Worm (Caenorhabditis elegans) whole organism, L1 larva: ENCODE measurements around the gene syd-2.

Experiments used
- C04F5.9 ChIP-seq: sonication (generic microtip); optimal IDR thresholded peaks from 2 replicates; lab custom pipeline; 2016; ENCODE audit warnings: missing genetic modification characterization, missing compliant biosample characterization
- C16A3.4 ChIP-seq: fragments of 150-350 bp; optimal IDR thresholded peaks from 2 replicates; lab custom pipeline; 2014; ENCODE audit warnings: missing biosample characterization, missing genetic modification characterization
- C34B4.2 ChIP-seq: sonication (generic microtip); optimal IDR thresholded peaks from 2 replicates; lab custom pipeline; 2017; ENCODE audit warnings: mild to moderate bottlenecking, missing genetic modification characterization, missing compliant biosample characterization
- F16B12.6 ChIP-seq: fragments of 150-350 bp; optimal IDR thresholded peaks from 2 replicates; lab custom pipeline; 2014; ENCODE audit warnings: missing biosample characterization, missing genetic modification characterization
- Y116A8C.19 ChIP-seq: sonication (generic microtip); optimal IDR thresholded peaks from 2 replicates; lab custom pipeline; 2016; ENCODE audit warnings: missing compliant biosample characterization, missing genetic modification characterization, borderline replicate concordance
- aly-2 ChIP-seq: fragments of 150-350 bp; optimal IDR thresholded peaks from 2 replicates; lab custom pipeline; 2014; ENCODE audit warnings: missing biosample characterization, missing genetic modification characterization
- blmp-1 ChIP-seq: fragments of 150-350 bp; optimal IDR thresholded peaks from 2 replicates; lab custom pipeline; 2014; ENCODE audit warnings: missing biosample characterization, missing genetic modification characterization
- ceh-82 ChIP-seq, 3 experiments: fragments of 150-350 bp in 1 of 3; sonication (generic microtip) in 2 of 3; optimal IDR thresholded peaks; 2 replicates each; lab custom pipeline; 2014 to 2017; ENCODE audit warnings: missing biosample characterization in 3 of 3, missing genetic modification characterization in 3 of 3
- ceh-88 ChIP-seq: fragments of 200-800 bp; sonication (Bioruptor generic); IDR thresholded peaks from 2 replicates; pipeline ENCODE4 v1.3.6; 2022; ENCODE audit warnings: missing genetic modification characterization, missing compliant biosample characterization
- ceh-90 ChIP-seq: sonication (generic microtip); optimal IDR thresholded peaks from 2 replicates; lab custom pipeline; 2016; ENCODE audit warnings: missing genetic modification characterization, missing compliant biosample characterization
- efl-1 ChIP-seq, 4 experiments: fragments of 150-350 bp; optimal IDR thresholded peaks in 3 of 4; peaks in 1 of 4; 1 replicate in 1 of 4; 2 replicates in 3 of 4; lab custom pipeline; 2014; ENCODE audit warnings: missing biosample characterization in 2 of 4, missing genetic modification characterization in 2 of 4, missing genetic modification reagents in 2 of 4
- egl-27 ChIP-seq, 2 experiments: fragments of 150-350 bp in 1 of 2; sonication (generic microtip); optimal IDR thresholded peaks; 3 replicates each; lab custom pipeline; 2017 to 2018; ENCODE audit warnings: missing biosample characterization in 2 of 2, missing genetic modification characterization in 2 of 2, missing genetic modification reagents in 2 of 2
- elt-2 ChIP-seq: sonication (generic microtip); optimal IDR thresholded peaks from 2 replicates; lab custom pipeline; 2016; ENCODE audit warnings: missing genetic modification characterization, mild to moderate bottlenecking, inconsistent platforms, missing compliant biosample characterization, missing genetic modification reagents
- elt-3 ChIP-seq, 6 experiments: fragments of 150-350 bp in 1 of 6; sonication (generic microtip); optimal IDR thresholded peaks; 2 replicates each; lab custom pipeline; 2017 to 2018; ENCODE audit warnings: missing biosample characterization in 6 of 6, missing genetic modification characterization in 6 of 6, inconsistent platforms in 1 of 6
- fkh-8 ChIP-seq: sonication (generic microtip); optimal IDR thresholded peaks from 2 replicates; lab custom pipeline; 2016; ENCODE audit warnings: mild to moderate bottlenecking, missing genetic modification characterization, missing compliant biosample characterization
- grh-1 ChIP-seq: fragments of 200-800 bp; sonication (Bioruptor generic); IDR thresholded peaks from 2 replicates; pipeline ENCODE4 v1.3.6; 2022; ENCODE audit warnings: missing genetic modification reagents, missing genetic modification characterization, missing compliant biosample characterization
- hlh-17 ChIP-seq: fragments of 200-800 bp; sonication (Bioruptor generic); optimal IDR thresholded peaks from 2 replicates; lab custom pipeline; 2018; ENCODE audit warnings: missing genetic modification characterization, mild to moderate bottlenecking, missing compliant biosample characterization, moderate library complexity, borderline replicate concordance
- hpl-2 ChIP-seq: fragments of 150-350 bp; optimal IDR thresholded peaks from 2 replicates; lab custom pipeline; 2014; ENCODE audit warnings: missing biosample characterization, missing genetic modification reagents, missing genetic modification characterization
- lin-14 ChIP-seq: fragments of 200-800 bp; sonication (Bioruptor generic); optimal IDR thresholded peaks from 2 replicates; lab custom pipeline; 2018; ENCODE audit warnings: mild to moderate bottlenecking, missing genetic modification characterization, moderate library complexity, missing compliant biosample characterization
- lin-35 ChIP-seq, 2 experiments: fragments of 150-350 bp; optimal IDR thresholded peaks; 2 replicates each; lab custom pipeline; 2014; ENCODE audit warnings: missing biosample characterization in 2 of 2, missing genetic modification characterization in 2 of 2, missing genetic modification reagents in 2 of 2
- lir-3 ChIP-seq: sonication (generic microtip); optimal IDR thresholded peaks from 2 replicates; lab custom pipeline; 2016; ENCODE audit warnings: mild to moderate bottlenecking, missing genetic modification characterization, moderate library complexity, missing compliant biosample characterization; ENCODE audit not compliant: poor library complexity
- lsy-2 ChIP-seq, 2 experiments: fragments of 150-350 bp; optimal IDR thresholded peaks; 2 replicates each; lab custom pipeline; 2014; ENCODE audit warnings: missing biosample characterization in 2 of 2, missing genetic modification characterization in 2 of 2
- nhr-11 ChIP-seq: fragments of 150-350 bp; optimal IDR thresholded peaks from 2 replicates; lab custom pipeline; 2014; ENCODE audit warnings: missing biosample characterization, missing genetic modification characterization
- nhr-12 ChIP-seq: sonication (generic microtip); optimal IDR thresholded peaks from 2 replicates; lab custom pipeline; 2017; ENCODE audit warnings: missing biosample characterization, missing genetic modification characterization
- nhr-19 ChIP-seq: fragments of 200-800 bp; sonication (Bioruptor generic); conservative IDR thresholded peaks from 2 replicates; pipeline ENCODE4 v1.3.6; 2022; ENCODE audit warnings: missing genetic modification characterization, missing compliant biosample characterization
- nhr-20 ChIP-seq: sonication (generic microtip); optimal IDR thresholded peaks from 2 replicates; lab custom pipeline; 2016; ENCODE audit warnings: mild to moderate bottlenecking, missing genetic modification characterization, missing compliant biosample characterization
- nhr-237 ChIP-seq: fragments of 150-350 bp; optimal IDR thresholded peaks from 2 replicates; lab custom pipeline; 2014; ENCODE audit warnings: missing biosample characterization, missing genetic modification characterization
- nhr-47 ChIP-seq: sonication (generic microtip); optimal IDR thresholded peaks from 2 replicates; lab custom pipeline; 2016; ENCODE audit warnings: mild to moderate bottlenecking, missing genetic modification characterization, moderate library complexity, missing compliant biosample characterization
- nhr-85 ChIP-seq: sonication (generic microtip); peaks from one replicate; lab custom pipeline; 2016; ENCODE audit warnings: missing genetic modification characterization, inconsistent platforms, missing compliant biosample characterization
- nhr-90 ChIP-seq: sonication (generic microtip); optimal IDR thresholded peaks from 2 replicates; lab custom pipeline; 2016; ENCODE audit warnings: mild to moderate bottlenecking, missing genetic modification characterization, missing compliant biosample characterization; ENCODE audit not compliant: poor library complexity
- pag-3 ChIP-seq: sonication (generic microtip); optimal IDR thresholded peaks from 2 replicates; lab custom pipeline; 2017; ENCODE audit warnings: missing genetic modification characterization, mild to moderate bottlenecking, missing compliant biosample characterization, antibody characterized with exemption, borderline replicate concordance; ENCODE audit not compliant: insufficient read depth
- pqm-1 ChIP-seq: sonication (generic microtip); optimal IDR thresholded peaks from 3 replicates; lab custom pipeline; 2017; ENCODE audit warnings: missing biosample characterization, missing genetic modification characterization
- rnt-1 ChIP-seq: sonication (generic microtip); optimal IDR thresholded peaks from 2 replicates; lab custom pipeline; 2016; ENCODE audit warnings: mild to moderate bottlenecking, missing genetic modification characterization, moderate library complexity, missing compliant biosample characterization
- snu-23 ChIP-seq: sonication (generic microtip); optimal IDR thresholded peaks from 2 replicates; lab custom pipeline; 2016; ENCODE audit warnings: missing genetic modification characterization, missing compliant biosample characterization
- swsn-7 ChIP-seq: sonication (generic microtip); optimal IDR thresholded peaks from 2 replicates; lab custom pipeline; 2016; ENCODE audit warnings: missing genetic modification characterization, missing compliant biosample characterization
- tlp-1 ChIP-seq: fragments of 150-350 bp; optimal IDR thresholded peaks from 2 replicates; lab custom pipeline; 2014; ENCODE audit warnings: missing biosample characterization, missing genetic modification characterization
- unc-86 ChIP-seq: sonication (generic microtip); optimal IDR thresholded peaks from 2 replicates; lab custom pipeline; 2016; ENCODE audit warnings: missing genetic modification characterization, missing compliant biosample characterization
- vab-15 ChIP-seq: sonication (generic microtip); optimal IDR thresholded peaks from 2 replicates; lab custom pipeline; 2017; ENCODE audit warnings: missing genotype, mild to moderate bottlenecking, missing genetic modification characterization, missing compliant biosample characterization
- xbp-1 ChIP-seq: sonication (generic microtip); optimal IDR thresholded peaks from 2 replicates; lab custom pipeline; 2016; ENCODE audit warnings: missing genetic modification characterization, missing compliant biosample characterization
- zip-4 ChIP-seq: fragments of 200-800 bp; sonication (Bioruptor generic); optimal IDR thresholded peaks from 2 replicates; lab custom pipeline; 2018; ENCODE audit warnings: mild to moderate bottlenecking, missing genetic modification characterization, moderate library complexity, missing compliant biosample characterization
- ztf-11 ChIP-seq, 2 experiments: sonication (generic microtip); optimal IDR thresholded peaks; 2 replicates each; lab custom pipeline; 2016 to 2017; ENCODE audit warnings: missing genetic modification characterization in 2 of 2, missing biosample characterization in 1 of 2, missing compliant biosample characterization in 1 of 2

syd-2 gene

ce11 chrX:10524483-10524948 is 30.5 kb downstream of the syd-2 start, which contains the start of the genes mboa-7 and git-1 (continued):
- TF ChIP-seq unc-86 (tag; lab: Kevin White, UChicago) (no peak), nhr-11 (tag; lab: Kevin White, UChicago) (no peak), Y116A8C.19 (no peak), ceh-90 (tag; lab: Kevin White, UChicago) (no peak), nhr-90 (tag; lab: Kevin White, UChicago) (peak; percentile 51), rnt-1 (tag; lab: Kevin White, UChicago) (peak; percentile 77), elt-3 (tag; optimal IDR thresholded peaks at IDR 0.05; lab: Kevin White, UChicago) (peak in 3 of 6 experiments; percentile 30 to 74 (median 57)), nhr-19 (peak; percentile 55), elt-2 (tag; lab: Kevin White, UChicago) (no peak), xbp-1 (tag; lab: Kevin White, UChicago) (peak; percentile 45), fkh-8 (peak; percentile 17), tlp-1 (tag; lab: Kevin White, UChicago) (no peak), nhr-12 (tag; lab: Kevin White, UChicago) (no peak), pag-3 (tag; lab: Kevin White, UChicago) (no peak), hpl-2 (GFP tag; lab: Kevin White, UChicago) (peak; percentile 65), blmp-1 (tag; lab: Kevin White, UChicago) (peak; percentile 73), nhr-47 (peak; percentile 63), C04F5.9 (tag; lab: Kevin White, UChicago) (no peak), lin-14 (GFP tag; lab: Kevin White, UChicago) (peak; percentile 92), aly-2 (tag; lab: Kevin White, UChicago) (no peak), ceh-82 (tag; optimal IDR thresholded peaks at IDR 0.05; lab: Kevin White, UChicago) (peak in 1 of 3 experiments; percentile 61), nhr-85 (tag; lab: Kevin White, UChicago) (no peak), efl-1 (optimal IDR thresholded peaks at IDR 0.05; lab: Kevin White, UChicago) (peak; percentile 42 to 49), efl-1 (GFP tag; optimal IDR thresholded peaks at IDR 0.05 in 1 of 2; lab: Kevin White, UChicago) (peak; percentile 12 to 92), nhr-20 (tag; lab: Kevin White, UChicago) (peak; percentile 86), swsn-7 (tag; lab: Kevin White, UChicago) (peak; percentile 61), nhr-237 (tag; lab: Kevin White, UChicago) (no peak), ztf-11 (tag; optimal IDR thresholded peaks at IDR 0.05; lab: Kevin White, UChicago) (no peak), ceh-88 (peak; percentile 11; the same call in 1 of the 2 replicates), C34B4.2 (tag; lab: Kevin White, UChicago) (no peak), hlh-17 (no peak), zip-4 (GFP tag; lab: Kevin White, UChicago) (no peak), F16B12.6 (tag; lab: Kevin White, UChicago) (peak; percentile 25), vab-15 (tag; lab: Kevin White, UChicago) (peak; percentile 15), grh-1 (GFP tag; lab: Robert Waterston, UW) (peak; percentile 42; the same call in 1 of the 2 replicates), egl-27 (tag; optimal IDR thresholded peaks at IDR 0.05; lab: Kevin White, UChicago) (no peak), lin-35 (GFP tag; optimal IDR thresholded peaks at IDR 0.05; lab: Kevin White, UChicago) (peak; percentile 42 to 81), lir-3 (tag; lab: Kevin White, UChicago) (no peak), snu-23 (GFP tag; lab: Kevin White, UChicago) (peak; percentile 79)

ce11 chrX:10521313-10521712 is 33.7 kb downstream of the syd-2 start, which contains the start of gene F14F3.4:
TSS of gene F14F3.4 (minus strand) at chrX:10521413.
- no peak for TF ChIP-seq lsy-2 (tag; optimal IDR thresholded peaks at IDR 0.05; lab: Kevin White, UChicago)
- no peak for TF ChIP-seq fkh-8
- TF ChIP-seq nhr-90 (tag; lab: Kevin White, UChicago) = no peak
- no peak for TF ChIP-seq lin-14 (GFP tag; lab: Kevin White, UChicago)
- TF ChIP-seq Y116A8C.19 = no peak
- TF ChIP-seq pqm-1 (tag; lab: Kevin White, UChicago) = no peak
- no peak for TF ChIP-seq ceh-82 (tag; optimal IDR thresholded peaks at IDR 0.05; lab: Kevin White, UChicago)
- no peak for TF ChIP-seq C16A3.4 (tag; lab: Kevin White, UChicago)
